Fruit fly (Drosophila melanogaster): ENCODE data around the gene CG10077.

The CG10077 gene

dm6 chr3L:6955254-6956229 is at the start of gene CG10077, which contains the start of gene CG9948 (continued):
- TF ChIP-seq pzg (GFP tag; optimal IDR thresholded peaks at IDR 0.05) (peak; percentile 49), sens-2 (GFP tag; IDR thresholded peaks at IDR 0.05) (peak; percentile 76; the same call in 1 of the 2 replicates), her (GFP tag; optimal IDR thresholded peaks at IDR 0.05) (peak; percentile 11), p53 (GFP tag; optimal IDR thresholded peaks at IDR 0.05) (no peak), crp (GFP tag; optimal IDR thresholded peaks at IDR 0.05) (peak in 1 of 2 experiments; percentile 50), sima (GFP tag; optimal IDR thresholded peaks at IDR 0.05) (no peak), chm (GFP tag; IDR thresholded peaks at IDR 0.05) (peak; percentile 90), Antp (GFP tag; optimal IDR thresholded peaks at IDR 0.05) (peak; percentile 15), Mes4 (GFP tag; optimal IDR thresholded peaks at IDR 0.05) (peak; percentile 41), ftz-f1 (GFP tag; optimal IDR thresholded peaks at IDR 0.05) (no peak), fd64A (GFP tag; optimal IDR thresholded peaks at IDR 0.05) (peak; percentile 51), NC2β (GFP tag; optimal IDR thresholded peaks at IDR 0.05) (peak; percentile 40), Aef1 (GFP tag; IDR thresholded peaks at IDR 0.05) (peak; percentile 87), CG13287 (GFP tag; IDR thresholded peaks at IDR 0.05; ENCODE audit: partially characterized antibody) (peak; percentile 78), Elba2 (GFP tag; optimal IDR thresholded peaks at IDR 0.05) (peak; percentile 67), CG6654 (GFP tag; optimal IDR thresholded peaks at IDR 0.05) (peak; percentile 44), CG7372 (GFP tag; IDR thresholded peaks at IDR 0.05) (peak; percentile 79), fu2 (GFP tag; optimal IDR thresholded peaks at IDR 0.05) (peak; percentile 34), Sox102F (GFP tag; optimal IDR thresholded peaks at IDR 0.05) (peak; percentile 89), CG7839 (tag; optimal IDR thresholded peaks at IDR 0.05) (peak; percentile 93), CG12071 (GFP tag; optimal IDR thresholded peaks at IDR 0.05) (peak; percentile 79), ERR (GFP tag; optimal IDR thresholded peaks at IDR 0.05) (peak; percentile 21), CoRest (tag; optimal IDR thresholded peaks at IDR 0.05) (peak; percentile 91), CG1024 (GFP tag; IDR thresholded peaks at IDR 0.05) (peak; percentile 82), run (tag; optimal IDR thresholded peaks at IDR 0.05) (no peak), Hey (tag; optimal IDR thresholded peaks at IDR 0.05) (no peak), CG3838 (GFP tag; optimal IDR thresholded peaks at IDR 0.05) (peak; percentile 27), tx (GFP tag; optimal IDR thresholded peaks at IDR 0.05) (peak; percentile 9), Atf3 (GFP tag; optimal IDR thresholded peaks at IDR 0.05) (peak; percentile 7), Eip74EF (GFP tag; optimal IDR thresholded peaks at IDR 0.05) (peak in 1 of 2 experiments; percentile 75), Blimp-1 (GFP tag; optimal IDR thresholded peaks at IDR 0.05) (peak; percentile 85), CG9932 (GFP tag; IDR thresholded peaks at IDR 0.05) (peak; percentile 93), Xrp1 (GFP tag; IDR thresholded peaks at IDR 0.05) (peak; percentile 95), CG4854 (GFP tag; optimal IDR thresholded peaks at IDR 0.05) (peak; percentile 69), CG32532 (GFP tag; IDR thresholded peaks at IDR 0.05) (peak; percentile 95), Chrac-16 (GFP tag; optimal IDR thresholded peaks at IDR 0.05) (peak; percentile 91), zfh2 (GFP tag; optimal IDR thresholded peaks at IDR 0.05) (peak; percentile 39), CG7271 (tag; optimal IDR thresholded peaks at IDR 0.05) (peak; percentile 73), CG18011 (GFP tag; optimal IDR thresholded peaks at IDR 0.05) (peak; percentile 59), pum (GFP tag; optimal IDR thresholded peaks at IDR 0.05) (peak; percentile 66), nau (GFP tag; optimal IDR thresholded peaks at IDR 0.05) (peak; percentile 76), sd (tag; optimal IDR thresholded peaks at IDR 0.05) (peak; percentile 98), Fer3 (tag; optimal IDR thresholded peaks at IDR 0.05) (peak; percentile 92), Max (GFP tag; optimal IDR thresholded peaks at IDR 0.05) (peak; percentile 83), phol (tag; optimal IDR thresholded peaks at IDR 0.05) (peak; percentile 94), Dad (GFP tag; optimal IDR thresholded peaks at IDR 0.05) (peak; percentile 40), jigr1 (GFP tag; IDR thresholded peaks at IDR 0.05) (peak; percentile 74; the same call in 1 of the 3 replicates), ro (GFP tag; IDR thresholded peaks at IDR 0.05) (peak; percentile 53; the same call in 1 of the 2 replicates)

Data from whole organism, embryonic.